Worm (Caenorhabditis elegans) whole organism, early embryonic: ENCODE data around the gene sqt-3.

Source experiments
- B0310.2 ChIP-seq: sonication (generic microtip); optimal IDR thresholded peaks from 2 replicates; lab custom pipeline; 2016; ENCODE audit warnings: mild to moderate bottlenecking, missing genetic modification characterization, missing compliant biosample characterization
- F13C5.2 ChIP-seq: sonication (generic microtip); optimal IDR thresholded peaks from 2 replicates; lab custom pipeline; 2017; ENCODE audit warnings: mild to moderate bottlenecking, missing genetic modification characterization, inconsistent platforms, missing compliant biosample characterization
- aly-1 ChIP-seq: sonication (generic microtip); optimal IDR thresholded peaks from 2 replicates; lab custom pipeline; 2016; ENCODE audit warnings: missing genetic modification characterization, missing compliant biosample characterization
- ama-1 ChIP-seq: fragments of 150-350 bp; optimal IDR thresholded peaks from 2 replicates; lab custom pipeline; 2014
- ceh-13 ChIP-seq: fragments of 200-800 bp; sonication (Bioruptor generic); optimal IDR thresholded peaks from 2 replicates; lab custom pipeline; 2018; ENCODE audit warnings: mild to moderate bottlenecking, missing genetic modification characterization, missing compliant biosample characterization
- ceh-36 ChIP-seq: sonication (generic microtip); optimal IDR thresholded peaks from 2 replicates; lab custom pipeline; 2016; ENCODE audit warnings: missing genetic modification characterization, inconsistent platforms, missing compliant biosample characterization
- ets-7 ChIP-seq: sonication (generic microtip); optimal IDR thresholded peaks from 2 replicates; lab custom pipeline; 2016; ENCODE audit warnings: missing genotype, missing genetic modification characterization, missing compliant biosample characterization
- flt-1 ChIP-seq: fragments of 200-800 bp; sonication (Bioruptor generic); IDR thresholded peaks from 2 replicates; pipeline ENCODE4 v1.3.6; 2022; ENCODE audit warnings: missing genetic modification characterization, missing compliant biosample characterization
- hmbx-1 ChIP-seq: sonication (generic microtip); optimal IDR thresholded peaks from 2 replicates; lab custom pipeline; 2016; ENCODE audit warnings: mild to moderate bottlenecking, missing genetic modification characterization, missing compliant biosample characterization
- hmg-4 ChIP-seq: fragments of 200-800 bp; sonication (Bioruptor generic); optimal IDR thresholded peaks from 2 replicates; lab custom pipeline; 2018; ENCODE audit warnings: mild to moderate bottlenecking, missing genetic modification characterization, missing compliant biosample characterization
- hnd-1 ChIP-seq: sonication (generic microtip); optimal IDR thresholded peaks from 2 replicates; lab custom pipeline; 2016; ENCODE audit warnings: missing genetic modification characterization, missing compliant biosample characterization
- pes-1 ChIP-seq: fragments of 200-800 bp; sonication (Bioruptor generic); IDR thresholded peaks from 2 replicates; pipeline ENCODE4 v1.3.6; 2022; ENCODE audit warnings: missing genetic modification reagents, missing genetic modification characterization, missing compliant biosample characterization
- scrt-1 ChIP-seq: fragments of 200-800 bp; sonication (Bioruptor generic); IDR thresholded peaks from 2 replicates; pipeline ENCODE4 v1.3.6; 2022; ENCODE audit warnings: missing genetic modification characterization, missing compliant biosample characterization
- sea-1 ChIP-seq: fragments of 200-800 bp; sonication (Bioruptor generic); conservative IDR thresholded peaks from 2 replicates; pipeline ENCODE4 v1.3.6; 2022; ENCODE audit warnings: missing genetic modification characterization, missing compliant biosample characterization
- tbx-11 ChIP-seq: fragments of 200-800 bp; sonication (Bioruptor generic); IDR thresholded peaks from 2 replicates; pipeline ENCODE4 v1.3.6; 2022; ENCODE audit warnings: missing genetic modification characterization, missing compliant biosample characterization
- tbx-37 ChIP-seq: fragments of 200-800 bp; sonication (Bioruptor generic); conservative IDR thresholded peaks from 2 replicates; pipeline ENCODE4 v1.3.6; 2022; ENCODE audit warnings: missing genetic modification reagents, missing genetic modification characterization, missing compliant biosample characterization
- tra-4 ChIP-seq: sonication (generic microtip); optimal IDR thresholded peaks from 2 replicates; lab custom pipeline; 2017; ENCODE audit warnings: missing genetic modification characterization, missing compliant biosample characterization

sqt-3 gene

DNA sequence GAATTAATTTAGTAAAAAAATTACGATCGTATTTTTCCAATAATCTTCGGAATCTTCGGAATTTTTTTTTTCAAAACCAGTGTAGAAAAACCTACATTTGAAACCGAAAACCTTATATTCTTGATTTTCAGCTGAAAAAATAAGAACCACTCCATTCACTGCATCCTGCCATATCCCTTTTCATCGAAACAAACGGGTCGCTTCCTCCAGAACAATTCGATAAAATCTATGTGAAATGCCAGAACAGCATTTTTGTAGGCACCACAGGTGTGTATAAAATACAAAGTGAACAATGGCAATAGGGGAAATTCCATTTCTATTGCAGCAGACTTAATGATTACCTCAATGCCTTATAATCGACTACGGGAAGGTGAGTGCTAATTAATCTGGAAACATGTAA lies 24.7 kb downstream of the sqt-3 start, which contains the start of gene K01D12.1:
Gene K01D12.1 (plus strand): TSS at position 301 of the 400 bp plus-strand sequence.
- TF ChIP-seq aly-1 (tag; lab: Kevin White, UChicago) = no peak
- no peak for TF ChIP-seq tra-4 (tag; lab: Kevin White, UChicago)
- TF ChIP-seq tbx-11 = no peak
- TF ChIP-seq tbx-37 = no peak
- no peak for TF ChIP-seq flt-1
- no peak for TF ChIP-seq ets-7 (tag; lab: Kevin White, UChicago)
- TF ChIP-seq hnd-1 = no peak
- no peak for TF ChIP-seq ceh-13 (GFP tag; lab: Kevin White, UChicago)
- TF ChIP-seq hmg-4 (GFP tag; lab: Kevin White, UChicago) = no peak
- no peak for TF ChIP-seq sea-1 (GFP tag; lab: Robert Waterston, UW)

DNA sequence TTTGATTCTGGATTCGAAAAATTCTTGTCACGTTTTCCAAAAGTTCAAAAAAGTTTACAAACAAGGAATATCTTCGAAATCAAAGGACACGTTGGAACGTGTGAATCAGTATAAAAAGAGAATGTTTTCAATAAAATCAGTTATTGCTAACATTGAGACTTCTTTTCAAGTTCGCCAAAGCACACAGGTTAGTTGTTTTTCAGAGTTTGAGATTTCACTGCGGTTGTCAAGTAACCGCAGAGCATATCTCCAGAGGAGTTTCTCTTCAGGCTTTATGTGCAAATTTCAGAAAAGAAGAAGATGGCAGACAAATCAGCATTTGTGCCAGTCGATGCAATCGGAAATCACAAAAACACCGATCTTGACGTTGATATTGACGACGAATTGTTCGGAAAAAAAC lies 33.6 kb downstream of the sqt-3 start, which contains the start of gene K01D12.15:
Gene K01D12.15 (plus strand): TSS at position 301 of the 400 bp plus-strand sequence.
- TF ChIP-seq scrt-1 (GFP tag; lab: Robert Waterston, UW) (no peak), pes-1 (no peak), tbx-11 (no peak), sea-1 (GFP tag; lab: Robert Waterston, UW) (no peak), ceh-36 (tag; lab: Kevin White, UChicago) (no peak), ceh-13 (GFP tag; lab: Kevin White, UChicago) (no peak), flt-1 (no peak), aly-1 (tag; lab: Kevin White, UChicago) (no peak), hnd-1 (no peak), F13C5.2 (no peak), hmg-4 (GFP tag; lab: Kevin White, UChicago) (no peak)

DNA sequence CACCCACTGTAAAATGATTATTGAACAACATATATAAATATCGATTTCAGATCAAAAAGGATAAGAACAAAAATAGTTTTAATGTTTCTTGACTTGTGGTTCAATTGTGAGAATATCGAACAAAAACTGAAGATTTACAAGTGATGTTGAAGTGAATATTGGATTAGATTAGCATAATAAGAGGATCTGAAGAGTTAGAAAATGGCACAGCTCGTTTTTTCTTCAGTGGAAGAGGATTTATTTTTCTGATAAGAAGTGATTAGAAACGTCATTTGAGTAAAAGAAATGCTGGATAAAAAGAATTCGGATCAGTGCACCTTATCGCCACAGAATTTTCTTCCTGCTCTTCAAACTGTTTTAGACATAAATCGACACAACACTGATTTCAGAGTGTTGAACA lies 43.2 kb downstream of the sqt-3 start, which contains the start of gene twk-14:
Gene twk-14 (minus strand): TSS at position 8 of the 400 bp plus-strand sequence.
- no peak for TF ChIP-seq ets-7 (tag; lab: Kevin White, UChicago)
- TF ChIP-seq pes-1 = no peak
- no peak for TF ChIP-seq scrt-1 (GFP tag; lab: Robert Waterston, UW)
- no peak for TF ChIP-seq ama-1 (lab: Kevin White, UChicago)
- TF ChIP-seq hmg-4 (GFP tag; lab: Kevin White, UChicago) = no peak
- no peak for TF ChIP-seq flt-1
- TF ChIP-seq tra-4 (tag; lab: Kevin White, UChicago) = no peak
- no peak for TF ChIP-seq tbx-37
- TF ChIP-seq tbx-11 = no peak
- TF ChIP-seq ceh-36 (tag; lab: Kevin White, UChicago) = no peak
- no peak for TF ChIP-seq F13C5.2
- no peak for TF ChIP-seq ceh-13 (GFP tag; lab: Kevin White, UChicago)

- TF ChIP-seq tra-4 (tag; lab: Kevin White, UChicago) (no peak), hnd-1 (no peak), hmg-4 (GFP tag; lab: Kevin White, UChicago) (no peak)
Measured at ce11 chrV:12397545-12397944, 45.0 kb downstream of the sqt-3 start, which contains the start of gene K01D12.5. Gene K01D12.5, plus strand, starts transcription at chrV:12397845.

- no peak for TF ChIP-seq sea-1 (GFP tag; lab: Robert Waterston, UW)
- no peak for TF ChIP-seq hmg-4 (GFP tag; lab: Kevin White, UChicago)
- no peak for TF ChIP-seq pes-1
- no peak for TF ChIP-seq ets-7 (tag; lab: Kevin White, UChicago)
- no peak for TF ChIP-seq ceh-13 (GFP tag; lab: Kevin White, UChicago)
- TF ChIP-seq F13C5.2 = no peak
- TF ChIP-seq aly-1 (tag; lab: Kevin White, UChicago) = no peak
- no peak for TF ChIP-seq flt-1
- no peak for TF ChIP-seq tra-4 (tag; lab: Kevin White, UChicago)
- TF ChIP-seq scrt-1 (GFP tag; lab: Robert Waterston, UW) = no peak
- no peak for TF ChIP-seq B0310.2 (tag; lab: Kevin White, UChicago)
- TF ChIP-seq tbx-37 = no peak
- no peak for TF ChIP-seq hnd-1
Measured at ce11 chrV:12400677-12401236, 48.2 kb downstream of the sqt-3 start, which contains the start of the genes K01D12.20 and miga-1. Gene K01D12.20, minus strand, starts transcription at chrV:12400814. Gene miga-1, minus strand, starts transcription at chrV:12400859.

ce11 chrV:12401383-12401782 lies 48.8 kb downstream of the sqt-3 start, which contains the start of gene K01D12.7:
Gene K01D12.7, minus strand, starts transcription at chrV:12401483.
- TF ChIP-seq tbx-11 (no peak), scrt-1 (GFP tag; lab: Robert Waterston, UW) (no peak), flt-1 (no peak), ama-1 (lab: Kevin White, UChicago) (no peak), F13C5.2 (no peak), tbx-37 (no peak), pes-1 (no peak), hmg-4 (GFP tag; lab: Kevin White, UChicago) (no peak), hnd-1 (no peak), aly-1 (tag; lab: Kevin White, UChicago) (no peak), hmbx-1 (tag; lab: Kevin White, UChicago) (no peak), ets-7 (tag; lab: Kevin White, UChicago) (no peak), sea-1 (GFP tag; lab: Robert Waterston, UW) (no peak), ceh-13 (GFP tag; lab: Kevin White, UChicago) (no peak), tra-4 (tag; lab: Kevin White, UChicago) (no peak), ceh-36 (tag; lab: Kevin White, UChicago) (no peak), B0310.2 (tag; lab: Kevin White, UChicago) (no peak)

DNA sequence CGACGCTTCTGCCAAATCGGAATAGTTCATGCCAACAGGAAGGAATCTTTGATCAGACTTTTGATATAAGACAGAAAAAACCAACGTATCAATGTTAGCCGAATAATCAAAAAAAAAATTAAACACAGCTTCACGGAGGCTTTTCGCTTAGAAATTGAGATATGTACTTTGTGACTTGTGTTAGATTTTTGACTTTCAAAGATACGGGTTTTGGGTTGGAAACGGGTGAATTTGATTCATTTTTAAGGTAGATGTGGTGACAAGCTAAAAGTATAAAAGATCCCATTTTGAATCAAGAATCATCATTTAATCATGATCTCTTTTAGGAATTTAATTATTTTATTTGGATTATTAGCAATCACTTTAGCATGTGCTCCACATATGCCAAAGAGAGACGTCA lies 49.8 kb downstream of the sqt-3 start, which contains the start of gene K01D12.8:
Gene K01D12.8 (plus strand): TSS at position 301 of the 400 bp plus-strand sequence.
- TF ChIP-seq B0310.2 (tag; lab: Kevin White, UChicago) (no peak), ama-1 (lab: Kevin White, UChicago) (no peak), tbx-11 (no peak), ets-7 (tag; lab: Kevin White, UChicago) (no peak), hmg-4 (GFP tag; lab: Kevin White, UChicago) (no peak), tbx-37 (no peak), F13C5.2 (no peak), aly-1 (tag; lab: Kevin White, UChicago) (no peak), hnd-1 (no peak), tra-4 (tag; lab: Kevin White, UChicago) (no peak), pes-1 (no peak), flt-1 (no peak), scrt-1 (GFP tag; lab: Robert Waterston, UW) (no peak), hmbx-1 (tag; lab: Kevin White, UChicago) (no peak), sea-1 (GFP tag; lab: Robert Waterston, UW) (no peak), ceh-36 (tag; lab: Kevin White, UChicago) (no peak)
